Worm (Caenorhabditis elegans) whole organism, late embryonic: ENCODE data around the gene col-168.

ENCODE experiments used
- C08G9.2 ChIP-seq: sonication (generic microtip); optimal IDR thresholded peaks from 2 replicates; lab custom pipeline; 2016; ENCODE audit warnings: mild to moderate bottlenecking, missing genetic modification characterization, moderate library complexity, missing compliant biosample characterization
- hlh-30 ChIP-seq: sonication (generic microtip); optimal IDR thresholded peaks from 2 replicates; lab custom pipeline; 2017; ENCODE audit warnings: antibody characterized with exemption, missing genetic modification characterization, missing compliant biosample characterization; ENCODE audit not compliant: insufficient read depth
- lin-11 ChIP-seq: fragments of 200-800 bp; sonication (Bioruptor generic); optimal IDR thresholded peaks from 2 replicates; lab custom pipeline; 2018; ENCODE audit warnings: mild to moderate bottlenecking, missing genetic modification characterization, missing compliant biosample characterization
- pha-4 ChIP-seq: fragments of 150-350 bp; optimal IDR thresholded peaks from 2 replicates; lab custom pipeline; 2018; ENCODE audit warnings: missing biosample characterization, missing genetic modification reagents, missing genetic modification characterization

DNA sequence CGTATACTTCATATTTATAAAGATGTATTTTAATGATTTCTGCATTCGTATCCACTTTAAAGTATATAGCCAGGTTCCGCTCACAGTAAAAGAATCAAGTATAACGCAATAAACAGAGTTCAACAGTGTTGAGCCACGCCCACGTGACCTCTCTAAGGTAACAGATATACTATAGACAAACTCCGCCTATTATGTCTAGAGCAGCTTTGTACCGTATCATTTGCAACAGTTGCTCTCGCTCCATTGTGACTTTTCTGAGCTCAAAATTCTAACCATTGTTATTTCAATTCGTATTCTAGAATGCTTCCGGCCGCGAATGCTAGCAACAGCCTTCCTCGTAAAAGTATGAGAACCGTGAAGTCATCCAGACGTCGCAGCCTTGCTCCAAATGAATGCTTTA is 47.2 kb downstream of the col-168 start, which contains the start of gene C03B1.17:
- no peak for TF ChIP-seq C08G9.2 (tag; lab: Kevin White, UChicago)
- TF ChIP-seq pha-4 (tag; lab: Kevin White, UChicago) = no peak
- no peak for TF ChIP-seq hlh-30 (tag; lab: Kevin White, UChicago)
- no peak for TF ChIP-seq lin-11 (tag; lab: Kevin White, UChicago)
